Worm (Caenorhabditis elegans): Measurements from ENCODE around the gene gna-1.

- no peak for TF ChIP-seq ceh-39 (tag; optimal IDR thresholded peaks at IDR 0.05)
- no peak for TF ChIP-seq pha-4 (tag; optimal IDR thresholded peaks at IDR 0.05)
- TF ChIP-seq ztf-11 (tag; optimal IDR thresholded peaks at IDR 0.05): no peak
- TF ChIP-seq lin-13 (tag; optimal IDR thresholded peaks at IDR 0.05): no peak
- TF ChIP-seq ces-1 (GFP tag; optimal IDR thresholded peaks at IDR 0.05): no peak
- no peak for TF ChIP-seq M03D4.4 (tag; optimal IDR thresholded peaks at IDR 0.05)
- no peak for TF ChIP-seq nhr-2 (tag; optimal IDR thresholded peaks at IDR 0.05)
- no peak for TF ChIP-seq unc-62 (GFP tag; optimal IDR thresholded peaks at IDR 0.05)
- no peak for TF ChIP-seq elt-1 (tag; optimal IDR thresholded peaks at IDR 0.05; ENCODE audit: borderline replicate concordance, insufficient read depth)
- no peak for TF ChIP-seq unc-39 (tag; optimal IDR thresholded peaks at IDR 0.05)
- no peak for TF ChIP-seq nhr-76 (tag; optimal IDR thresholded peaks at IDR 0.05)
- TF ChIP-seq nhr-28 (tag; optimal IDR thresholded peaks at IDR 0.05): no peak
Observed at ce11 chrV:10319434-10319833, 517 bp downstream of the gna-1 start, which contains the start of gene B0024.11.
